Worm (Caenorhabditis elegans): ENCODE data around the gene srz-103.
A peak's percentile ranks its signal among the peaks of the same experiment; 100 is the strongest.

Gene srz-103

ce11 chrV:16643558-16643957, 35.6 kb downstream of the srz-103 start, which contains the start of gene srw-77:
srw-77 (minus strand) TSS chrV:16643658.
- TF ChIP-seq fkh-8 (tag; optimal IDR thresholded peaks at IDR 0.05): no peak

- TF ChIP-seq vab-15 (tag; optimal IDR thresholded peaks at IDR 0.05) (no peak), hlh-17 (GFP tag; optimal IDR thresholded peaks at IDR 0.05; ENCODE audit: borderline replicate concordance) (no peak), sup-37 (GFP tag; optimal IDR thresholded peaks at IDR 0.05) (no peak), C34B4.2 (tag; optimal IDR thresholded peaks at IDR 0.05) (no peak), nhr-12 (tag; optimal IDR thresholded peaks at IDR 0.05) (no peak), nhr-90 (tag; optimal IDR thresholded peaks at IDR 0.05; ENCODE audit: poor library complexity) (no peak), snpc-4 (tag; optimal IDR thresholded peaks at IDR 0.05) (no peak), elt-3 (tag; optimal IDR thresholded peaks at IDR 0.05) (no peak), fkh-10 (GFP tag; optimal IDR thresholded peaks at IDR 0.05) (no peak), mab-9 (GFP tag; IDR thresholded peaks at IDR 0.05) (no peak), unc-86 (tag; optimal IDR thresholded peaks at IDR 0.05) (no peak), jun-1 (tag; optimal IDR thresholded peaks at IDR 0.05) (no peak), pax-3 (tag; optimal IDR thresholded peaks at IDR 0.05) (no peak), C04F5.9 (tag; optimal IDR thresholded peaks at IDR 0.05) (no peak), ceh-63 (GFP tag; optimal IDR thresholded peaks at IDR 0.05) (no peak), snu-23 (GFP tag; optimal IDR thresholded peaks at IDR 0.05) (no peak), pqm-1 (tag; optimal IDR thresholded peaks at IDR 0.05) (no peak), nhr-47 (tag; optimal IDR thresholded peaks at IDR 0.05) (no peak)
Measured at ce11 chrV:16640366-16640765, 38.8 kb downstream of the srz-103 start.

- TF ChIP-seq skn-1 (tag; optimal IDR thresholded peaks at IDR 0.05): no peak
- no peak for TF ChIP-seq hlh-17 (GFP tag; optimal IDR thresholded peaks at IDR 0.05; ENCODE audit: borderline replicate concordance)
- TF ChIP-seq dsc-1 (tag; optimal IDR thresholded peaks at IDR 0.05): no peak
- TF ChIP-seq C16A3.4 (tag; optimal IDR thresholded peaks at IDR 0.05): no peak
Measured at ce11 chrV:16638204-16638603, 40.9 kb downstream of the srz-103 start, which contains the start of gene srw-76. srw-76 (minus strand) TSS chrV:16638304.

- TF ChIP-seq elt-2 (tag; optimal IDR thresholded peaks at IDR 0.05) (peak; percentile 54), ama-1 (optimal IDR thresholded peaks at IDR 0.05) (no peak), nhr-76 (tag; optimal IDR thresholded peaks at IDR 0.05) (no peak), hpl-2 (GFP tag; optimal IDR thresholded peaks at IDR 0.05) (no peak)
Measured at ce11 chrV:16635911-16636310, 43.2 kb downstream of the srz-103 start, which contains the start of gene mltn-11. mltn-11 (plus strand) TSS chrV:16636186.

ce11 chrV:16629600-16629999, 49.5 kb downstream of the srz-103 start, which contains the start of gene srd-21:
srd-21 (plus strand) TSS chrV:16629900.
- TF ChIP-seq ceh-82 (tag; optimal IDR thresholded peaks at IDR 0.05): no peak

- TF ChIP-seq hpl-2 (GFP tag; optimal IDR thresholded peaks at IDR 0.05) (no peak), fkh-4 (tag; optimal IDR thresholded peaks at IDR 0.05; ENCODE audit: borderline replicate concordance) (no peak), mdl-1 (tag; optimal IDR thresholded peaks at IDR 0.05) (no peak), lir-3 (tag; optimal IDR thresholded peaks at IDR 0.05; ENCODE audit: poor library complexity) (no peak), aly-2 (tag; optimal IDR thresholded peaks at IDR 0.05) (no peak), pax-3 (tag; optimal IDR thresholded peaks at IDR 0.05) (no peak), ets-5 (GFP tag; IDR thresholded peaks at IDR 0.05) (no peak)
Measured at ce11 chrV:16628991-16629390, 50.1 kb downstream of the srz-103 start, which contains the start of gene W06G6.2. W06G6.2 (plus strand) TSS chrV:16629291.

All from whole organism, L1 larva.